Fruit fly (Drosophila melanogaster) whole organism, prepupa: ENCODE data around the gene CG14106.

Experiments used
- Blimp-1 ChIP-seq: fragments of 200-800 bp; sonication (Bioruptor generic); optimal IDR thresholded peaks from 3 replicates; lab custom pipeline; 2017; ENCODE audit warnings: missing biosample characterization, missing genetic modification characterization, mild to moderate bottlenecking, moderate library complexity, missing genetic modification reagents
- CG7368 ChIP-seq: fragments of 200-800 bp; sonication (Bioruptor generic); optimal IDR thresholded peaks from 3 replicates; lab custom pipeline; 2016; ENCODE audit warnings: missing biosample characterization, missing genetic modification characterization
- CG8319 ChIP-seq: fragments of 200-800 bp; sonication (Bioruptor generic); optimal IDR thresholded peaks from 3 replicates; lab custom pipeline; 2016; ENCODE audit warnings: missing biosample characterization, missing genetic modification characterization
- fd59A ChIP-seq: fragments of 200-800 bp; sonication (Bioruptor generic); optimal IDR thresholded peaks from 2 replicates; lab custom pipeline; 2017; ENCODE audit warnings: missing biosample characterization, mild to moderate bottlenecking, missing genetic modification characterization, missing genetic modification reagents
- lz ChIP-seq: fragments of 200-800 bp; sonication (Bioruptor generic); optimal IDR thresholded peaks from 3 replicates; lab custom pipeline; 2016; ENCODE audit warnings: missing biosample characterization, missing genetic modification characterization

DNA sequence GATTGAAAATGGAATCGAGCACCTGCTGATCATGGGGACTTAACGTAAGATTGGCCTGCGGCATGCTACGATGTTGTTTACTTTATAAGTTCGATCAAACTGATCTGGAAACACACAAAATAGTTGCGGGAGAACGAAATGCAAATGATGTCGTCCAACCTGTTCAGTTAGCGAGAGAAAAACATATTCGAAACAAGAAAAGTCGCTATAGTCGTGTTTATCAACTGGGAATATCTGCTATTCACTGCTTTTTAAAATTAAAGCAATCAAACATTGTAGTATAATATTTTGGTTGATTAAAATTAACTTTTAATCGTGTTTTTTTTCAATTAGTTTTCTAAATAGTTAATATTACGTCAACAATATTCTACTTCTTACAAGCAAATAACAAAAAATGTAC lies 1.1 kb upstream of the CG14106 start, which contains the start of gene CG14105:
- TF ChIP-seq CG7368 (no peak), lz (GFP tag; lab: Kevin White, UChicago) (no peak), fd59A (GFP tag; lab: Kevin White, UChicago) (no peak), CG8319 (GFP tag; lab: Kevin White, UChicago) (no peak), Blimp-1 (GFP tag; lab: Kevin White, UChicago) (no peak)
